Worm (Caenorhabditis elegans): Measurements from ENCODE around the gene C16D2.1.

Gene C16D2.1

DNA sequence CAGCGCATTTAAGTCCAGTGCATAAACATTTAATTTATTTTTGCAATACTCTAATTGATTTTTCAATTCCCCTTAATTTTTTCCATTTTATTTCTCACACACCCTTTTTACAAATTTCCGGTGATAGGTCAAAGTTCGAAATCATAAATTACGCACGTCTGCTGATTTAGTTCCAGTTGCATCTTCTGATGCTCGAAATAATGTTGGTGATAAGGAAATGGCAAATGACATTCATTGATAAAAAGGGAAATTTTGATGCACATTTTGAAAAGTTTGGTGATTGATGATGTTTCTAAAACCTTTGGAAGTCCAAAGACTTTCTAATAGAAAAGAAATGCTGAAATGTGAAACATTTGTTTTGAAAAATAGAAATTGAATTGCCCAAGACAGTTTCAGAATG is 25.7 kb downstream of the C16D2.1 start:
- no peak for TF ChIP-seq dpl-1 (GFP tag; optimal IDR thresholded peaks at IDR 0.05)
- no peak for TF ChIP-seq nhr-85 (tag)
- TF ChIP-seq elt-2 (tag; optimal IDR thresholded peaks at IDR 0.05) = peak; percentile 90
- no peak for TF ChIP-seq fkh-4 (tag; optimal IDR thresholded peaks at IDR 0.05; ENCODE audit: borderline replicate concordance)
- TF ChIP-seq ces-1 (GFP tag; optimal IDR thresholded peaks at IDR 0.05) = no peak
- TF ChIP-seq vab-15 (tag; optimal IDR thresholded peaks at IDR 0.05) = no peak
- no peak for TF ChIP-seq nhr-76 (tag; optimal IDR thresholded peaks at IDR 0.05)
- TF ChIP-seq ceh-8 (GFP tag; optimal IDR thresholded peaks at IDR 0.05) = no peak
- no peak for TF ChIP-seq efl-3 (GFP tag; optimal IDR thresholded peaks at IDR 0.05)
- TF ChIP-seq lin-35 (GFP tag; optimal IDR thresholded peaks at IDR 0.05) = peak in 1 of 2 experiments; percentile 3
- TF ChIP-seq sox-4 (tag; optimal IDR thresholded peaks at IDR 0.05) = no peak
- TF ChIP-seq unc-130 (tag; optimal IDR thresholded peaks at IDR 0.05) = no peak
- TF ChIP-seq unc-30 (tag; optimal IDR thresholded peaks at IDR 0.05) = no peak
- TF ChIP-seq unc-62 (GFP tag; optimal IDR thresholded peaks at IDR 0.05) = no peak
- TF ChIP-seq nhr-90 (tag; optimal IDR thresholded peaks at IDR 0.05; ENCODE audit: poor library complexity) = peak; percentile 18
- TF ChIP-seq aha-1 (tag; optimal IDR thresholded peaks at IDR 0.05) = no peak
- peak; percentile 1 for TF ChIP-seq nhr-71 (tag; optimal IDR thresholded peaks at IDR 0.05)
- TF ChIP-seq rnt-1 (tag; optimal IDR thresholded peaks at IDR 0.05) = no peak
- no peak for TF ChIP-seq sup-37 (GFP tag; optimal IDR thresholded peaks at IDR 0.05)
- TF ChIP-seq tlp-1 (tag; optimal IDR thresholded peaks at IDR 0.05) = peak; percentile 5
- TF ChIP-seq pqm-1 (tag; optimal IDR thresholded peaks at IDR 0.05) = peak; percentile 60
- TF ChIP-seq nhr-12 (tag; optimal IDR thresholded peaks at IDR 0.05) = no peak
- no peak for TF ChIP-seq pax-3 (tag; optimal IDR thresholded peaks at IDR 0.05)
- no peak for TF ChIP-seq mdl-1 (tag; optimal IDR thresholded peaks at IDR 0.05)

DNA sequence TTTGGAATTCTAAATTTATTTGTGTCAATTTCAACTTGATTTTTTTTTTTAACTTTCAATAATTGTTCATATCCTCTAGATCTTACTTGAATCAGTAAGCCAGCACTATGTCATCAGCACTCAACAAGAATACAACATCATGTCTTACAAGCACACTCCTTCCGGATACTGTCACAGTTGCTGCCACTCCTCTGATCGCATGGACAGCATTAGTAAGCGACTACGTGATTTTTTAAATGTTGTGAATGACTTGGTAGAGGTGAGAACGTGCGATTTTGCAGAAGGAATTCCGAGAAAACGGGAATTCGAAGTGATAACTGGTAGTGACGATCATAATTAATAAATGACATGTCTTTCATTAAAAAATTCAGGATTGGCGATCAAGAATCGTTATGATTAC is 26.6 kb downstream of the C16D2.1 start, which contains the start of gene oac-54:
Gene oac-54, plus strand, starts transcription at position 83 of the 400 bp plus-strand sequence.
- no peak for TF ChIP-seq isw-1 (GFP tag; IDR thresholded peaks at IDR 0.05)
- no peak for TF ChIP-seq ceh-88 (GFP tag; IDR thresholded peaks at IDR 0.05)
- no peak for TF ChIP-seq C04F5.9 (tag; optimal IDR thresholded peaks at IDR 0.05)
- TF ChIP-seq unc-130 (tag; optimal IDR thresholded peaks at IDR 0.05) = no peak
- TF ChIP-seq swsn-7 (tag; optimal IDR thresholded peaks at IDR 0.05) = no peak
- no peak for TF ChIP-seq fkh-10 (GFP tag; optimal IDR thresholded peaks at IDR 0.05)
- TF ChIP-seq nhr-47 (tag; optimal IDR thresholded peaks at IDR 0.05) = no peak
- TF ChIP-seq dpl-1 (GFP tag; optimal IDR thresholded peaks at IDR 0.05) = no peak
- TF ChIP-seq ztf-11 (tag; optimal IDR thresholded peaks at IDR 0.05) = no peak
- no peak for TF ChIP-seq ces-1 (GFP tag; optimal IDR thresholded peaks at IDR 0.05)
- TF ChIP-seq irx-1 (tag; optimal IDR thresholded peaks at IDR 0.05) = no peak
- TF ChIP-seq nhr-84 (tag; optimal IDR thresholded peaks at IDR 0.05) = no peak
- TF ChIP-seq nhr-19 (GFP tag; conservative IDR thresholded peaks at IDR 0.05) = no peak
- no peak for TF ChIP-seq sptf-1 (tag; optimal IDR thresholded peaks at IDR 0.05)
- TF ChIP-seq lsy-2 (tag; optimal IDR thresholded peaks at IDR 0.05) = no peak
- no peak for TF ChIP-seq egl-13 (tag; optimal IDR thresholded peaks at IDR 0.05)
- TF ChIP-seq tbx-2 (tag; optimal IDR thresholded peaks at IDR 0.05) = no peak
- TF ChIP-seq ets-5 (GFP tag; IDR thresholded peaks at IDR 0.05) = no peak
- TF ChIP-seq nhr-85 (tag) = no peak
- no peak for TF ChIP-seq F16B12.6 (tag; optimal IDR thresholded peaks at IDR 0.05)

DNA sequence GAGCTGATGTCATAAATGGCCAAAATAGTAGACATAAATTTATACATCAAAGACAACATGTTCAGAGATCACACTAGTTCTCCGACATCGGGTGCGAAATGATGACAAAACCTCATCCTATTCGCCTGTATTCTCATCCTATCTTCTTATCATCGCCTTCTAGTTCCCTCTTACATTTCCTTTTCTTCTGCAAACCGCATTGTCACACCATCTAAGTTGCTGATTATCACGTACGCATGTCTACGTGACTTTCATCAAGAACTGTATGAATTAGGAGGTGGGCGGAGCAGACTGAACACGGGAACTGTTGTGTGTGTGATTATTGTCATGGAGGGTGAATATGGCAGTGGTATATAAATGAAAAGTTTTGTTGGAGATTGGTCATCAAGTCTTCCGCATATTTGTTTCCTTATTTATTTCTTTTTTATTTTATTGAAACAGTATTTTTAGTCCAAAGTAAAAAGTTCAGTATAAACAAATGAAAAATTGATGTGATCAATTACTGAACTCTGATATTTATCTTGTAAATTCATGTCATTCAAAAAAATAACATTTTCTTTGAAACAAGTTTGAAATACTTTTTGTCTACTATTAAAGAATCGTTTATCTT is 28.8 kb downstream of the C16D2.1 start:
- peak; percentile 39 for TF ChIP-seq nhr-47 (tag; optimal IDR thresholded peaks at IDR 0.05)
- no peak for TF ChIP-seq efl-1 (optimal IDR thresholded peaks at IDR 0.05)
- TF ChIP-seq efl-1 (GFP tag; optimal IDR thresholded peaks at IDR 0.05 in 1 of 2) = peak in 1 of 2 experiments; percentile 87
- no peak for TF ChIP-seq swsn-7 (tag; optimal IDR thresholded peaks at IDR 0.05)
- TF ChIP-seq nhr-76 (tag; optimal IDR thresholded peaks at IDR 0.05) = peak; percentile 0
- no peak for TF ChIP-seq nhr-11 (tag; optimal IDR thresholded peaks at IDR 0.05)
- TF ChIP-seq ceh-88 (GFP tag; IDR thresholded peaks at IDR 0.05) = no peak
- no peak for TF ChIP-seq pax-3 (tag; optimal IDR thresholded peaks at IDR 0.05)
- no peak; the same call in 1 of the 2 replicates for TF ChIP-seq nhr-19 (GFP tag; conservative IDR thresholded peaks at IDR 0.05)
- TF ChIP-seq nhr-20 (tag; optimal IDR thresholded peaks at IDR 0.05) = peak; percentile 78
- no peak for TF ChIP-seq ces-1 (GFP tag; optimal IDR thresholded peaks at IDR 0.05)
- TF ChIP-seq fkh-8 (tag; optimal IDR thresholded peaks at IDR 0.05) = no peak
- TF ChIP-seq snpc-4 (tag; optimal IDR thresholded peaks at IDR 0.05) = no peak
- TF ChIP-seq elt-2 (tag; optimal IDR thresholded peaks at IDR 0.05) = no peak
- TF ChIP-seq nhr-12 (tag; optimal IDR thresholded peaks at IDR 0.05) = no peak
- no peak for TF ChIP-seq efl-3 (GFP tag; optimal IDR thresholded peaks at IDR 0.05)
- TF ChIP-seq egl-27 (tag; optimal IDR thresholded peaks at IDR 0.05) = no peak
- no peak for TF ChIP-seq vab-15 (tag; optimal IDR thresholded peaks at IDR 0.05)
- no peak for TF ChIP-seq mef-2 (tag; optimal IDR thresholded peaks at IDR 0.05)
- TF ChIP-seq nhr-28 (tag; optimal IDR thresholded peaks at IDR 0.05) = no peak
- no peak for TF ChIP-seq F16B12.6 (tag; optimal IDR thresholded peaks at IDR 0.05)
- TF ChIP-seq tlp-1 (tag; optimal IDR thresholded peaks at IDR 0.05) = no peak

Measured in whole organism, L1 larva.